Worm (Caenorhabditis elegans): ENCODE data around the gene C50E3.7.

C50E3.7 gene

ce11 chrV:7624152-7624551 is 26.0 kb upstream of the C50E3.7 start, which contains the start of gene C50E3.13:
Gene C50E3.13, minus strand, starts transcription at chrV:7624252.
- TF ChIP-seq isw-1 (GFP tag; IDR thresholded peaks at IDR 0.05) (no peak), nhr-71 (tag; optimal IDR thresholded peaks at IDR 0.05) (no peak), ets-5 (GFP tag; IDR thresholded peaks at IDR 0.05) (no peak), unc-62 (GFP tag; optimal IDR thresholded peaks at IDR 0.05) (no peak), ceh-88 (GFP tag; IDR thresholded peaks at IDR 0.05) (no peak), snu-23 (GFP tag; optimal IDR thresholded peaks at IDR 0.05) (no peak), ceh-90 (tag; optimal IDR thresholded peaks at IDR 0.05) (no peak), mab-9 (GFP tag; IDR thresholded peaks at IDR 0.05) (no peak), Y116A8C.19 (tag; optimal IDR thresholded peaks at IDR 0.05; ENCODE audit: borderline replicate concordance) (no peak), nhr-12 (tag; optimal IDR thresholded peaks at IDR 0.05) (no peak)

- TF ChIP-seq ceh-8 (GFP tag; optimal IDR thresholded peaks at IDR 0.05) (no peak), nhr-90 (tag; optimal IDR thresholded peaks at IDR 0.05; ENCODE audit: poor library complexity) (no peak), zag-1 (tag; optimal IDR thresholded peaks at IDR 0.05) (no peak), unc-130 (tag; optimal IDR thresholded peaks at IDR 0.05) (no peak), nhr-77 (tag; optimal IDR thresholded peaks at IDR 0.05) (no peak), lin-35 (GFP tag; optimal IDR thresholded peaks at IDR 0.05) (no peak), blmp-1 (tag; optimal IDR thresholded peaks at IDR 0.05) (no peak), sptf-1 (tag; optimal IDR thresholded peaks at IDR 0.05) (no peak), pqm-1 (tag; optimal IDR thresholded peaks at IDR 0.05) (no peak), nhr-11 (tag; optimal IDR thresholded peaks at IDR 0.05) (no peak)
Measured at ce11 chrV:7622011-7622465, 23.9 kb upstream of the C50E3.7 start, which contains the start of gene C50E3.12. Gene C50E3.12, minus strand, starts transcription at chrV:7622061.

ce11 chrV:7618114-7618513 is 19.9 kb upstream of the C50E3.7 start, which contains the start of gene C50E3.15:
Gene C50E3.15, plus strand, starts transcription at chrV:7618414.
- TF ChIP-seq dsc-1 (tag; optimal IDR thresholded peaks at IDR 0.05) (no peak), grh-1 (GFP tag; IDR thresholded peaks at IDR 0.05) (no peak), aly-2 (tag; optimal IDR thresholded peaks at IDR 0.05) (no peak), tbx-2 (tag; optimal IDR thresholded peaks at IDR 0.05) (no peak), nhr-237 (tag; optimal IDR thresholded peaks at IDR 0.05) (no peak), nhr-47 (tag; optimal IDR thresholded peaks at IDR 0.05) (no peak)

- TF ChIP-seq ceh-82 (tag; optimal IDR thresholded peaks at IDR 0.05), result no peak
- TF ChIP-seq lin-35 (GFP tag; optimal IDR thresholded peaks at IDR 0.05), result no peak
- TF ChIP-seq ztf-11 (tag; optimal IDR thresholded peaks at IDR 0.05), result no peak
- no peak for TF ChIP-seq ama-1 (optimal IDR thresholded peaks at IDR 0.05)
- TF ChIP-seq C16A3.4 (tag; optimal IDR thresholded peaks at IDR 0.05), result no peak
- TF ChIP-seq unc-62 (GFP tag; optimal IDR thresholded peaks at IDR 0.05), result no peak
- no peak for TF ChIP-seq ceh-88 (GFP tag; IDR thresholded peaks at IDR 0.05)
- no peak for TF ChIP-seq hlh-4 (tag; optimal IDR thresholded peaks at IDR 0.05)
- no peak for TF ChIP-seq nhr-11 (tag; optimal IDR thresholded peaks at IDR 0.05)
Measured at ce11 chrV:7612044-7612443, 13.9 kb upstream of the C50E3.7 start, which contains the start of gene clec-215. Gene clec-215, plus strand, starts transcription at chrV:7612344.

- TF ChIP-seq nhr-76 (tag; optimal IDR thresholded peaks at IDR 0.05) (no peak), ceh-63 (GFP tag; optimal IDR thresholded peaks at IDR 0.05) (no peak), dpl-1 (GFP tag; optimal IDR thresholded peaks at IDR 0.05) (no peak), ztf-4 (tag; optimal IDR thresholded peaks at IDR 0.05) (no peak), elt-2 (tag; optimal IDR thresholded peaks at IDR 0.05) (peak; percentile 32), unc-86 (tag; optimal IDR thresholded peaks at IDR 0.05) (no peak)
Measured at ce11 chrV:7609698-7610420, 11.7 kb upstream of the C50E3.7 start, which contains the start of the genes folt-3 and clec-214. Gene folt-3, minus strand, starts transcription at chrV:7609748. Gene clec-214, plus strand, starts transcription at chrV:7610370.
